Fruit fly (Drosophila melanogaster) S2 (cell line): ENCODE measurements around the gene Or83c.

Experiments used
- CG8478 ChIP-seq: fragments of >200 bp; optimal IDR thresholded peaks from 2 replicates; lab custom pipeline; 2018
- CTCF ChIP-seq, 2 experiments: fragments of >200 bp; optimal IDR thresholded peaks; 2 replicates each; lab custom pipeline; 2018

- TF ChIP-seq CG8478 (no peak), CTCF (optimal IDR thresholded peaks at IDR 0.05; lab: Kevin White, UChicago) (no peak)
Measured at dm6 chr3R:6038200-6038599, 39.9 kb downstream of the Or83c start.
